Worm (Caenorhabditis elegans) whole organism, early embryonic: ENCODE data around the gene srlf-35.

Source experiments
- B0310.2 ChIP-seq: sonication (generic microtip); optimal IDR thresholded peaks from 2 replicates; lab custom pipeline; 2016; ENCODE audit warnings: mild to moderate bottlenecking, missing genetic modification characterization, missing compliant biosample characterization
- F13C5.2 ChIP-seq: sonication (generic microtip); optimal IDR thresholded peaks from 2 replicates; lab custom pipeline; 2017; ENCODE audit warnings: mild to moderate bottlenecking, missing genetic modification characterization, inconsistent platforms, missing compliant biosample characterization
- aly-1 ChIP-seq: sonication (generic microtip); optimal IDR thresholded peaks from 2 replicates; lab custom pipeline; 2016; ENCODE audit warnings: missing genetic modification characterization, missing compliant biosample characterization
- ama-1 ChIP-seq: fragments of 150-350 bp; optimal IDR thresholded peaks from 2 replicates; lab custom pipeline; 2014
- ceh-13 ChIP-seq: fragments of 200-800 bp; sonication (Bioruptor generic); optimal IDR thresholded peaks from 2 replicates; lab custom pipeline; 2018; ENCODE audit warnings: mild to moderate bottlenecking, missing genetic modification characterization, missing compliant biosample characterization
- ceh-36 ChIP-seq: sonication (generic microtip); optimal IDR thresholded peaks from 2 replicates; lab custom pipeline; 2016; ENCODE audit warnings: missing genetic modification characterization, inconsistent platforms, missing compliant biosample characterization
- ets-7 ChIP-seq: sonication (generic microtip); optimal IDR thresholded peaks from 2 replicates; lab custom pipeline; 2016; ENCODE audit warnings: missing genotype, missing genetic modification characterization, missing compliant biosample characterization
- flt-1 ChIP-seq: fragments of 200-800 bp; sonication (Bioruptor generic); IDR thresholded peaks from 2 replicates; pipeline ENCODE4 v1.3.6; 2022; ENCODE audit warnings: missing genetic modification characterization, missing compliant biosample characterization
- hmbx-1 ChIP-seq: sonication (generic microtip); optimal IDR thresholded peaks from 2 replicates; lab custom pipeline; 2016; ENCODE audit warnings: mild to moderate bottlenecking, missing genetic modification characterization, missing compliant biosample characterization
- hmg-4 ChIP-seq: fragments of 200-800 bp; sonication (Bioruptor generic); optimal IDR thresholded peaks from 2 replicates; lab custom pipeline; 2018; ENCODE audit warnings: mild to moderate bottlenecking, missing genetic modification characterization, missing compliant biosample characterization
- hnd-1 ChIP-seq: sonication (generic microtip); optimal IDR thresholded peaks from 2 replicates; lab custom pipeline; 2016; ENCODE audit warnings: missing genetic modification characterization, missing compliant biosample characterization
- pes-1 ChIP-seq: fragments of 200-800 bp; sonication (Bioruptor generic); IDR thresholded peaks from 2 replicates; pipeline ENCODE4 v1.3.6; 2022; ENCODE audit warnings: missing genetic modification reagents, missing genetic modification characterization, missing compliant biosample characterization
- scrt-1 ChIP-seq: fragments of 200-800 bp; sonication (Bioruptor generic); IDR thresholded peaks from 2 replicates; pipeline ENCODE4 v1.3.6; 2022; ENCODE audit warnings: missing genetic modification characterization, missing compliant biosample characterization
- sea-1 ChIP-seq: fragments of 200-800 bp; sonication (Bioruptor generic); conservative IDR thresholded peaks from 2 replicates; pipeline ENCODE4 v1.3.6; 2022; ENCODE audit warnings: missing genetic modification characterization, missing compliant biosample characterization
- tbx-11 ChIP-seq: fragments of 200-800 bp; sonication (Bioruptor generic); IDR thresholded peaks from 2 replicates; pipeline ENCODE4 v1.3.6; 2022; ENCODE audit warnings: missing genetic modification characterization, missing compliant biosample characterization
- tbx-37 ChIP-seq: fragments of 200-800 bp; sonication (Bioruptor generic); conservative IDR thresholded peaks from 2 replicates; pipeline ENCODE4 v1.3.6; 2022; ENCODE audit warnings: missing genetic modification reagents, missing genetic modification characterization, missing compliant biosample characterization
- tra-4 ChIP-seq: sonication (generic microtip); optimal IDR thresholded peaks from 2 replicates; lab custom pipeline; 2017; ENCODE audit warnings: missing genetic modification characterization, missing compliant biosample characterization

srlf-35 gene

ce11 chrV:486684-487083 is 17.1 kb upstream of the srlf-35 start, which contains the start of gene nhr-211:
Gene nhr-211, plus strand, starts transcription at chrV:486984.
- TF ChIP-seq hmbx-1 (tag; lab: Kevin White, UChicago) (no peak), ceh-13 (GFP tag; lab: Kevin White, UChicago) (no peak), flt-1 (no peak), ama-1 (lab: Kevin White, UChicago) (no peak), pes-1 (GFP tag; lab: Robert Waterston, UW) (no peak), ets-7 (no peak), F13C5.2 (tag; lab: Kevin White, UChicago) (no peak), tbx-37 (no peak), hnd-1 (no peak), ceh-36 (tag; lab: Kevin White, UChicago) (no peak), tbx-11 (GFP tag; lab: Robert Waterston, UW) (no peak), hmg-4 (GFP tag; lab: Kevin White, UChicago) (no peak), aly-1 (tag; lab: Kevin White, UChicago) (no peak), sea-1 (GFP tag; lab: Robert Waterston, UW) (no peak), B0310.2 (tag; lab: Kevin White, UChicago) (no peak), tra-4 (no peak), scrt-1 (GFP tag; lab: Robert Waterston, UW) (no peak)

DNA sequence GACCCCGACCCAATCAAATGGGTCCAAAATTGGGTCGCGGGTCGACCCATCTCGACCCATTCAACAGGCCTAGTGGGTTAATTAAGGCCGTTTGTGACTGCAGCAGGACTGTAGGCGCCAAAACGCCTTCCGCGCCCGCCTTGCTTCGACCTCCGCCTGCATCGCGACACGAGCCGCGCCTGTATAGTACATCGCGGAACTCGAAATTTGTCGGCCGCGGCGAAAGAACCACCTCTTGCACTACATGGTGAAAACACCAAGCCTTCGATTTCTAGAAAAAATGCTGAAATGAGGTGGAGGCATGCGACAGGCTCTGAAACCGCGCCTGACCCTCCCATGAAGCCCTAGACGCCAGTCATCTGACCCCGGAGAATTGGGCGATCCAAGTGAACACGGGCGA is 15.8 kb upstream of the srlf-35 start:
- TF ChIP-seq sea-1 (GFP tag; lab: Robert Waterston, UW): no peak

DNA sequence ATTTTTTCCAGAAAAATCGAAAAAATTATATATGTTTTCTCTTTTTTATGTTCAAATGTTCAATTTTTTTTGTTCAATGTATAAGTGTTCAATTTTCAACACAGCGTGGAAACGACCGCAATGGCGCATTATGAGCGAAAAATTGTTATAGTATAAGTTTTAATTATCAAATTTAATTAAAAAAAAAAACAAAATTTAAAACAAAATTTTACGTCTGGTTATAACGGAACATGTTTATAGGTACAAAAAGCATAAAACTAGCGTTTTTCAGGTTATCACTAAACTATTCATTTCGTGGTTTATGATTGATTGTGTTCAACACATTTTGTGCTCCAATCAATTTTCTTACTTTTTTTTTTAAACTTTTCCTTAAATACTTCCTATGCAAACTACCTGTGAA is 14.5 kb upstream of the srlf-35 start, which contains the start of gene nhr-106:
Gene nhr-106 (plus strand): TSS at position 301 of the 400 bp plus-strand sequence.
- no peak for TF ChIP-seq tra-4
- TF ChIP-seq scrt-1 (GFP tag; lab: Robert Waterston, UW): no peak
- no peak for TF ChIP-seq ceh-36 (tag; lab: Kevin White, UChicago)
- TF ChIP-seq hnd-1: no peak
- no peak for TF ChIP-seq ama-1 (lab: Kevin White, UChicago)
- TF ChIP-seq sea-1 (GFP tag; lab: Robert Waterston, UW): no peak
- no peak for TF ChIP-seq hmg-4 (GFP tag; lab: Kevin White, UChicago)
- TF ChIP-seq flt-1: no peak
- TF ChIP-seq aly-1 (tag; lab: Kevin White, UChicago): no peak
- TF ChIP-seq F13C5.2 (tag; lab: Kevin White, UChicago): no peak
- TF ChIP-seq ceh-13 (GFP tag; lab: Kevin White, UChicago): no peak

DNA sequence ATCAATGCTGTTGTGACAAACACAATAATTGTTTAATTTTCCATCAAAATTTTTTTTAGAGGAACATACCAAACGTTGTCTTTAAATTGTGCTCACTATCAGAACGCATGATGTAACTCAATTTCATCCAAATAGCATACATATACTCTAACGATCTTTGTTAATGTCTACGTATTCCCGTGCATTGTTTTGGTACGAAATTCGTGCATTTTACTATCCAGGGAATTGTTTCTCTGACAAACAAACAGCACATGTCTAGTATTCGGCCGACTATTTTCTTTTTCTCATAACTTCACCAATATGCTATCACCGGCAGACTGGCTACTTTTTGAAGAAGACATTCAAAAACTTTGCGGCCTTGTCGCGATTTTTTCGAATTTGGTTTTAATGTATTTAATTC is 12.4 kb upstream of the srlf-35 start, which contains the start of gene str-196:
Gene str-196 (plus strand): TSS at position 301 of the 400 bp plus-strand sequence.
- TF ChIP-seq ceh-36 (tag; lab: Kevin White, UChicago) (no peak), sea-1 (GFP tag; lab: Robert Waterston, UW) (no peak), ceh-13 (GFP tag; lab: Kevin White, UChicago) (no peak), tbx-11 (GFP tag; lab: Robert Waterston, UW) (no peak), ama-1 (lab: Kevin White, UChicago) (no peak), hmbx-1 (tag; lab: Kevin White, UChicago) (no peak), scrt-1 (GFP tag; lab: Robert Waterston, UW) (no peak), B0310.2 (tag; lab: Kevin White, UChicago) (no peak), tbx-37 (no peak), tra-4 (no peak), aly-1 (tag; lab: Kevin White, UChicago) (no peak), hnd-1 (no peak), flt-1 (no peak), pes-1 (GFP tag; lab: Robert Waterston, UW) (no peak), ets-7 (no peak), F13C5.2 (tag; lab: Kevin White, UChicago) (no peak), hmg-4 (GFP tag; lab: Kevin White, UChicago) (no peak)

- TF ChIP-seq tra-4 (no peak), hmbx-1 (tag; lab: Kevin White, UChicago) (no peak), ceh-13 (GFP tag; lab: Kevin White, UChicago) (no peak), flt-1 (no peak)
Measured at ce11 chrV:494284-494683, 9.5 kb upstream of the srlf-35 start, which contains the start of gene nhr-131. Gene nhr-131, plus strand, starts transcription at chrV:494370.

- TF ChIP-seq aly-1 (tag; lab: Kevin White, UChicago) (no peak), ama-1 (lab: Kevin White, UChicago) (no peak), tbx-37 (no peak), F13C5.2 (tag; lab: Kevin White, UChicago) (no peak), tbx-11 (GFP tag; lab: Robert Waterston, UW) (no peak), tra-4 (no peak), pes-1 (GFP tag; lab: Robert Waterston, UW) (no peak), hmg-4 (GFP tag; lab: Kevin White, UChicago) (no peak), flt-1 (no peak), B0310.2 (tag; lab: Kevin White, UChicago) (no peak), ceh-13 (GFP tag; lab: Kevin White, UChicago) (no peak), scrt-1 (GFP tag; lab: Robert Waterston, UW) (no peak)
Measured at ce11 chrV:497399-497798, 6.4 kb upstream of the srlf-35 start, which contains the start of gene T01G6.1. Gene T01G6.1, plus strand, starts transcription at chrV:497699.

- TF ChIP-seq ama-1 (lab: Kevin White, UChicago): no peak
Measured at ce11 chrV:500535-500934, 3.3 kb upstream of the srlf-35 start.

DNA sequence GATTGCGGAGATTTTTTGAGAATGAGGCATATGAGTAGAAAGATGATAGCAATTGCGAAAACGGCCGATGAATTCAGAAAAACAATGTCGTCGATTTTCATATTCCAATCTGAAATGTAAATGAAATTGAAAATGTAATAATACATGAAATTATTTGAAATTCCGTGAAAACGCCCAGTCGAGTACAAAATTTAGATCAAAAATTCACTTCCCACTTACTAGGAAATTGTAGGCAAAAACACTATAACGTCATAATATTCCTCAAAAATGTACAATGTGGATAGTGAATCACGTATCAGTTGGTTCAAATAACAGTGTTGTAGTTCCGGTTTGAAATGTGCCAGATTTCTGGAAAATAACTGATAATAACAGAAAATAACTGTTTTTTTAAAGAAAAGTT is 2.6 kb upstream of the srlf-35 start, which contains the start of gene str-256:
Gene str-256 (minus strand): TSS at position 101 of the 400 bp plus-strand sequence.
- TF ChIP-seq ceh-13 (GFP tag; lab: Kevin White, UChicago) (no peak), aly-1 (tag; lab: Kevin White, UChicago) (no peak), hmg-4 (GFP tag; lab: Kevin White, UChicago) (no peak), flt-1 (no peak), ceh-36 (tag; lab: Kevin White, UChicago) (no peak), F13C5.2 (tag; lab: Kevin White, UChicago) (no peak), tbx-11 (GFP tag; lab: Robert Waterston, UW) (no peak), ama-1 (lab: Kevin White, UChicago) (no peak), ets-7 (no peak), pes-1 (GFP tag; lab: Robert Waterston, UW) (no peak), tra-4 (no peak), hmbx-1 (tag; lab: Kevin White, UChicago) (no peak)
